Fruit fly (Drosophila melanogaster) whole organism, embryonic: ENCODE measurements around the gene CG15740.

Experiments
- B-H1 ChIP-seq: fragments of 200-800 bp; sonication (Bioruptor generic); IDR thresholded peaks from 3 replicates; pipeline ENCODE4 v1.3.6; 2022; ENCODE audit warnings: missing biosample characterization, missing genetic modification characterization
- B-H2 ChIP-seq: fragments of 200-800 bp; sonication (Bioruptor generic); optimal IDR thresholded peaks from 2 replicates; lab custom pipeline; 2018; ENCODE audit warnings: missing biosample characterization, mild to moderate bottlenecking, missing genetic modification characterization
- Bdp1 ChIP-seq: fragments of 200-800 bp; sonication (Bioruptor generic); optimal IDR thresholded peaks from 3 replicates; lab custom pipeline; 2016; ENCODE audit warnings: missing biosample characterization, missing genetic modification characterization
- Blimp-1 ChIP-seq: fragments of 200-800 bp; sonication (Bioruptor generic); optimal IDR thresholded peaks from 3 replicates; lab custom pipeline; 2018; ENCODE audit warnings: missing biosample characterization, missing genetic modification characterization, mild to moderate bottlenecking, moderate library complexity, missing genetic modification reagents
- CG1024 ChIP-seq: fragments of 200-800 bp; sonication (Bioruptor generic); IDR thresholded peaks from 2 replicates; pipeline ENCODE4 v1.3.6; 2022; ENCODE audit warnings: missing biosample characterization, missing genetic modification characterization
- CG10267 ChIP-seq: fragments of 200-800 bp; sonication (Bioruptor generic); optimal IDR thresholded peaks from 2 replicates; lab custom pipeline; 2018; ENCODE audit warnings: missing biosample characterization, mild to moderate bottlenecking, missing genetic modification characterization, moderate library complexity
- CG11093 ChIP-seq: fragments of 200-800 bp; sonication (Bioruptor generic); IDR thresholded peaks from 3 replicates; pipeline ENCODE4 v1.3.6; 2022; ENCODE audit warnings: missing biosample characterization, missing genetic modification characterization
- CG12155 ChIP-seq: fragments of 200-800 bp; sonication (Bioruptor generic); optimal IDR thresholded peaks from 3 replicates; lab custom pipeline; 2016; ENCODE audit warnings: missing biosample characterization, missing genetic modification characterization
- CG12219 ChIP-seq: fragments of 200-800 bp; sonication (Bioruptor generic); optimal IDR thresholded peaks from 3 replicates; lab custom pipeline; 2018; ENCODE audit warnings: missing biosample characterization, mild to moderate bottlenecking, missing genetic modification characterization
- CG13287 ChIP-seq: fragments of 200-800 bp; sonication (Bioruptor generic); IDR thresholded peaks from 2 replicates; pipeline ENCODE4 v1.3.6; 2022; ENCODE audit warnings: missing biosample characterization, missing genetic modification characterization; ENCODE audit not compliant: partially characterized antibody
- CG14710 ChIP-seq: fragments of 200-800 bp; sonication (Bioruptor generic); optimal IDR thresholded peaks from 3 replicates; lab custom pipeline; 2019; ENCODE audit warnings: missing biosample characterization, mild to moderate bottlenecking, missing genetic modification characterization, moderate library complexity
- CG14860 ChIP-seq: fragments of 200-800 bp; sonication (Bioruptor generic); IDR thresholded peaks from 3 replicates; pipeline ENCODE4 v1.3.6; 2022; ENCODE audit warnings: missing biosample characterization, missing genetic modification characterization; ENCODE audit not compliant: partially characterized antibody
- CG14965 ChIP-seq: fragments of 200-800 bp; sonication (Bioruptor generic); optimal IDR thresholded peaks from 2 replicates; lab custom pipeline; 2016; ENCODE audit warnings: missing biosample characterization, missing genetic modification characterization, borderline replicate concordance
- CG15601 ChIP-seq: fragments of 200-800 bp; sonication (Bioruptor generic); optimal IDR thresholded peaks from 3 replicates; lab custom pipeline; 2019; ENCODE audit warnings: missing biosample characterization, mild to moderate bottlenecking, missing genetic modification characterization, moderate library complexity
- CG2116 ChIP-seq: fragments of 200-800 bp; sonication (Bioruptor generic); optimal IDR thresholded peaks from 3 replicates; lab custom pipeline; 2018; ENCODE audit warnings: missing biosample characterization, mild to moderate bottlenecking, missing genetic modification characterization
- CG3163 ChIP-seq: fragments of 200-800 bp; sonication (Bioruptor generic); optimal IDR thresholded peaks from 3 replicates; lab custom pipeline; 2016; ENCODE audit warnings: missing biosample characterization, missing genetic modification characterization
- CG3838 ChIP-seq: fragments of 200-800 bp; sonication (Bioruptor generic); optimal IDR thresholded peaks from 3 replicates; lab custom pipeline; 2016; ENCODE audit warnings: missing biosample characterization, missing genetic modification characterization
- CG6683 ChIP-seq: fragments of 200-800 bp; sonication (Bioruptor generic); optimal IDR thresholded peaks from 2 replicates; lab custom pipeline; 2017; ENCODE audit warnings: missing biosample characterization, mild to moderate bottlenecking, missing genetic modification characterization, missing genetic modification reagents
- CG7357 ChIP-seq: fragments of 200-800 bp; sonication (Bioruptor generic); IDR thresholded peaks from 3 replicates; pipeline ENCODE4 v1.3.6; 2022; ENCODE audit warnings: missing biosample characterization, missing genetic modification characterization
- CG8290 ChIP-seq, 3 experiments: fragments of 200-800 bp; sonication (Bioruptor generic); optimal IDR thresholded peaks; 2 replicates each; lab custom pipeline; 2016 to 2019; ENCODE audit warnings: missing biosample characterization in 3 of 3, missing genetic modification characterization in 3 of 3, mild to moderate bottlenecking in 2 of 3, moderate library complexity in 1 of 3
- CG9932 ChIP-seq: fragments of 200-800 bp; sonication (Bioruptor generic); IDR thresholded peaks from 2 replicates; pipeline ENCODE4 v1.3.6; 2022; ENCODE audit warnings: missing biosample characterization, missing genetic modification characterization
- D ChIP-seq, 2 experiments: fragments of 200-800 bp in 1 of 2; fragments of >200 bp in 1 of 2; sonication (Bioruptor generic) in 1 of 2; optimal IDR thresholded peaks; 2 replicates in 1 of 2; 3 replicates in 1 of 2; lab custom pipeline; 2017; ENCODE audit warnings: mild to moderate bottlenecking in 1 of 2, missing biosample characterization in 1 of 2, missing genetic modification characterization in 1 of 2, missing genetic modification reagents in 1 of 2
- Dad ChIP-seq: fragments of 200-800 bp; sonication (Bioruptor generic); optimal IDR thresholded peaks from 3 replicates; lab custom pipeline; 2016; ENCODE audit warnings: missing biosample characterization, missing genetic modification characterization
- Dll ChIP-seq: fragments of 200-800 bp; sonication (Bioruptor generic); IDR thresholded peaks from 4 replicates; pipeline ENCODE4 v1.3.6; 2022; ENCODE audit warnings: missing biosample characterization, missing genetic modification characterization; ENCODE audit not compliant: partially characterized antibody
- Dref ChIP-seq: fragments of 200-800 bp; sonication (Bioruptor generic); IDR thresholded peaks from 2 replicates; pipeline ENCODE4 v1.3.6; 2022; ENCODE audit warnings: missing biosample characterization, missing genetic modification characterization
- E2f1 ChIP-seq: fragments of 200-800 bp; sonication (Bioruptor generic); IDR thresholded peaks from 2 replicates; pipeline ENCODE4 v1.3.6; 2022; ENCODE audit warnings: missing biosample characterization, missing genetic modification characterization
- Eip74EF ChIP-seq, 2 experiments: fragments of 200-800 bp in 1 of 2; fragments of >200 bp in 1 of 2; sonication (Bioruptor generic) in 1 of 2; optimal IDR thresholded peaks; 2 replicates each; lab custom pipeline; 2017 to 2019; ENCODE audit warnings: missing biosample characterization in 2 of 2, missing genetic modification characterization in 2 of 2, mild to moderate bottlenecking in 1 of 2, moderate library complexity in 1 of 2
- HmgD ChIP-seq: fragments of 200-800 bp; sonication (Bioruptor generic); optimal IDR thresholded peaks from 3 replicates; lab custom pipeline; 2016; ENCODE audit warnings: missing biosample characterization, missing genetic modification characterization
- HmgZ ChIP-seq: fragments of 200-800 bp; sonication (Bioruptor generic); optimal IDR thresholded peaks from 2 replicates; lab custom pipeline; 2018; ENCODE audit warnings: missing biosample characterization, mild to moderate bottlenecking, missing genetic modification characterization
- Hr3 ChIP-seq: fragments of 200-800 bp; sonication (Bioruptor generic); optimal IDR thresholded peaks from 3 replicates; lab custom pipeline; 2016; ENCODE audit warnings: missing biosample characterization, missing genetic modification characterization
- Hr78 ChIP-seq, 2 experiments: fragments of 200-800 bp in 1 of 2; fragments of >200 bp in 1 of 2; sonication (Bioruptor generic) in 1 of 2; optimal IDR thresholded peaks; 2 replicates each; lab custom pipeline; 2017 to 2019; ENCODE audit warnings: missing biosample characterization in 2 of 2, missing genetic modification characterization in 2 of 2, mild to moderate bottlenecking in 1 of 2, moderate library complexity in 1 of 2
- Lim3 ChIP-seq: fragments of 200-800 bp; sonication (Bioruptor generic); IDR thresholded peaks from 2 replicates; pipeline ENCODE4 v1.3.6; 2022; ENCODE audit warnings: missing biosample characterization, missing genetic modification characterization
- MBD-R2 ChIP-seq: fragments of 200-800 bp; sonication (Bioruptor generic); IDR thresholded peaks from 2 replicates; pipeline ENCODE4 v1.3.6; 2022; ENCODE audit warnings: missing biosample characterization, missing genetic modification characterization
- Med ChIP-seq: fragments of 200-800 bp; sonication (Bioruptor generic); peaks from one replicate; lab custom pipeline; 2016; ENCODE audit warnings: missing biosample characterization, missing genetic modification characterization, mild to moderate bottlenecking, inconsistent platforms, moderate library complexity
- Ptx1 ChIP-seq: fragments of 200-800 bp; sonication (Bioruptor generic); IDR thresholded peaks from 2 replicates; pipeline ENCODE4 v1.3.6; 2022; ENCODE audit warnings: missing biosample characterization, missing genetic modification characterization
- Ravus ChIP-seq: fragments of 200-800 bp; sonication (Bioruptor generic); IDR thresholded peaks from 2 replicates; pipeline ENCODE4 v1.3.6; 2022; ENCODE audit warnings: missing biosample characterization, missing genetic modification characterization
- Rfx ChIP-seq: fragments of 200-800 bp; sonication (Bioruptor generic); IDR thresholded peaks from 2 replicates; pipeline ENCODE4 v1.3.6; 2022; ENCODE audit warnings: missing biosample characterization, missing genetic modification characterization
- Vsx1 ChIP-seq: fragments of 200-800 bp; sonication (Bioruptor generic); optimal IDR thresholded peaks from 2 replicates; lab custom pipeline; 2017; ENCODE audit warnings: missing biosample characterization, mild to moderate bottlenecking, missing genetic modification characterization, missing genetic modification reagents
- ci ChIP-seq: fragments of 200-800 bp; sonication (Bioruptor generic); IDR thresholded peaks from 3 replicates; pipeline ENCODE4 v1.3.6; 2022; ENCODE audit warnings: missing biosample characterization, missing genetic modification characterization
- dysf ChIP-seq: fragments of 200-800 bp; sonication (Bioruptor generic); IDR thresholded peaks from 3 replicates; pipeline ENCODE4 v1.3.6; 2022; ENCODE audit warnings: missing biosample characterization, missing genetic modification characterization
- grn ChIP-seq: fragments of 200-800 bp; sonication (Bioruptor generic); optimal IDR thresholded peaks from 3 replicates; lab custom pipeline; 2017; ENCODE audit warnings: missing biosample characterization, missing genetic modification characterization
- mirr ChIP-seq: fragments of 200-800 bp; sonication (Bioruptor generic); optimal IDR thresholded peaks from 3 replicates; lab custom pipeline; 2018; ENCODE audit warnings: missing biosample characterization, mild to moderate bottlenecking, missing genetic modification characterization
- nerfin-2 ChIP-seq: fragments of 200-800 bp; sonication (Bioruptor generic); IDR thresholded peaks from 2 replicates; pipeline ENCODE4 v1.3.6; 2022; ENCODE audit warnings: missing biosample characterization, missing genetic modification characterization; ENCODE audit not compliant: partially characterized antibody
- odd ChIP-seq: fragments of 200-800 bp; sonication (Bioruptor generic); optimal IDR thresholded peaks from 2 replicates; lab custom pipeline; 2017; ENCODE audit warnings: missing biosample characterization, mild to moderate bottlenecking, missing genetic modification characterization
- p53 ChIP-seq: fragments of 200-800 bp; sonication (Bioruptor generic); optimal IDR thresholded peaks from 2 replicates; lab custom pipeline; 2016; ENCODE audit warnings: missing biosample characterization, missing genetic modification characterization
- pan ChIP-seq, 4 experiments: fragments of >200 bp in 3 of 4; fragments of 200-800 bp in 1 of 4; sonication (Bioruptor generic) in 1 of 4; optimal IDR thresholded peaks in 3 of 4; IDR thresholded peaks in 1 of 4; 2 replicates each; pipeline versions ENCODE4 v1.3.6 to Lab custom; 2017 to 2022; ENCODE audit warnings: missing biosample characterization in 2 of 4, missing genetic modification characterization in 2 of 4, mixed read lengths in 1 of 4
- phol ChIP-seq: fragments of 200-800 bp; sonication (Bioruptor generic); optimal IDR thresholded peaks from 3 replicates; lab custom pipeline; 2018; ENCODE audit warnings: missing biosample characterization, mild to moderate bottlenecking, missing genetic modification characterization, moderate library complexity
- repo ChIP-seq: fragments of 200-800 bp; sonication (Bioruptor generic); optimal IDR thresholded peaks from 2 replicates; lab custom pipeline; 2016; ENCODE audit warnings: missing biosample characterization, missing genetic modification characterization
- row ChIP-seq: fragments of 200-800 bp; sonication (Bioruptor generic); IDR thresholded peaks from 3 replicates; pipeline ENCODE4 v1.3.6; 2022; ENCODE audit warnings: missing biosample characterization, missing genetic modification characterization
- seq ChIP-seq: fragments of 200-800 bp; sonication (Bioruptor generic); IDR thresholded peaks from 2 replicates; pipeline ENCODE4 v1.3.6; 2022; ENCODE audit warnings: missing biosample characterization, missing genetic modification characterization
- ssp ChIP-seq: fragments of 200-800 bp; sonication (Bioruptor generic); IDR thresholded peaks from 2 replicates; pipeline ENCODE4 v1.3.6; 2022; ENCODE audit warnings: missing biosample characterization, missing genetic modification characterization

The CG15740 gene

dm6 chrX:11873116-11873515 lies 27.2 kb upstream of the CG15740 start, which contains the start of gene CG15739 (continued):
- TF ChIP-seq E2f1, result no peak
- TF ChIP-seq CG14860, result no peak
- no peak for TF ChIP-seq CG1024
- TF ChIP-seq ci, result no peak
- TF ChIP-seq mirr (GFP tag; lab: Kevin White, UChicago), result no peak
- TF ChIP-seq D (optimal IDR thresholded peaks at IDR 0.05; lab: Kevin White, UChicago), result no peak
- no peak for TF ChIP-seq D (GFP tag; optimal IDR thresholded peaks at IDR 0.05; lab: Kevin White, UChicago)
- no peak for TF ChIP-seq CG3838 (GFP tag; lab: Kevin White, UChicago)
- peak; percentile 73 for TF ChIP-seq grn (GFP tag; lab: Kevin White, UChicago)
- no peak for TF ChIP-seq CG15601 (tag; lab: Kevin White, UChicago)
- TF ChIP-seq CG2116, result no peak
- TF ChIP-seq Lim3, result no peak
- no peak for TF ChIP-seq HmgD (GFP tag; lab: Kevin White, UChicago)
- no peak for TF ChIP-seq CG13287
- TF ChIP-seq repo, result no peak
- TF ChIP-seq nerfin-2 (GFP tag; lab: Robert Waterston, UW), result no peak
- TF ChIP-seq ssp (GFP tag; lab: Robert Waterston, UW), result no peak
- TF ChIP-seq CG8290 (GFP tag; optimal IDR thresholded peaks at IDR 0.05; lab: Kevin White, UChicago), result no peak
- TF ChIP-seq CG8290 (tag; optimal IDR thresholded peaks at IDR 0.05; lab: Kevin White, UChicago), result no peak
- TF ChIP-seq Hr78 (GFP tag; optimal IDR thresholded peaks at IDR 0.05; lab: Kevin White, UChicago), result no peak
- no peak for TF ChIP-seq odd (GFP tag; lab: Kevin White, UChicago)
- TF ChIP-seq B-H2 (GFP tag; lab: Kevin White, UChicago), result no peak
- no peak for TF ChIP-seq CG3163 (GFP tag; lab: Kevin White, UChicago)
- TF ChIP-seq Ravus (GFP tag; lab: Robert Waterston, UW), result no peak
- no peak for TF ChIP-seq Vsx1 (GFP tag; lab: Kevin White, UChicago)
- TF ChIP-seq Med (GFP tag; lab: Kevin White, UChicago), result peak; percentile 74
- no peak for TF ChIP-seq Dad (GFP tag; lab: Kevin White, UChicago)
- TF ChIP-seq Dref (GFP tag; lab: Robert Waterston, UW), result 0 out of 2 replicates have a peak, but pooled peaks have one; percentile 7
- TF ChIP-seq CG12219, result no peak
- no peak for TF ChIP-seq Hr3 (GFP tag; lab: Kevin White, UChicago)
- no peak for TF ChIP-seq CG6683 (GFP tag; lab: Kevin White, UChicago)
- no peak for TF ChIP-seq CG11093 (GFP tag; lab: Robert Waterston, UW)
- TF ChIP-seq CG14965, result no peak
- peak in 1 of 2 experiments; percentile 62 for TF ChIP-seq Eip74EF (GFP tag; optimal IDR thresholded peaks at IDR 0.05; lab: Kevin White, UChicago)
- no peak for TF ChIP-seq CG9932 (GFP tag; lab: Robert Waterston, UW)
- TF ChIP-seq B-H1 (GFP tag; lab: Robert Waterston, UW), result no peak
- TF ChIP-seq Blimp-1, result peak; percentile 49

dm6 chrX:11872517-11872916 lies 26.6 kb upstream of the CG15740 start, which contains the start of gene BORCS5:
BORCS5 (minus strand) TSS chrX:11872779.
- TF ChIP-seq Ptx1 (GFP tag; lab: Robert Waterston, UW) (0 out of 2 replicates have a peak, but pooled peaks have one; percentile 13), CG12155 (GFP tag; lab: Kevin White, UChicago) (no peak), HmgZ (tag; lab: Kevin White, UChicago) (no peak), pan (optimal IDR thresholded peaks at IDR 0.05; lab: Kevin White, UChicago) (no peak), pan (GFP tag; optimal IDR thresholded peaks at IDR 0.05 in 1 of 2, IDR thresholded peaks at IDR 0.05 in 1 of 2) (peak in 1 of 2 experiments; percentile 7), Bdp1 (GFP tag; lab: Kevin White, UChicago) (no peak), Dll (GFP tag; lab: Robert Waterston, UW) (0 out of 4 replicates have a peak, but pooled peaks have one; percentile 12), MBD-R2 (peak; percentile 72), seq (GFP tag; lab: Robert Waterston, UW) (no peak), CG7357 (GFP tag; lab: Robert Waterston, UW) (peak; percentile 90), phol (tag; lab: Kevin White, UChicago) (peak; percentile 30), Rfx (0 out of 2 replicates have a peak, but pooled peaks have one; percentile 11), CG14710 (tag; lab: Kevin White, UChicago) (peak; percentile 30), row (peak; percentile 72), CG10267 (peak; percentile 1), p53 (GFP tag; lab: Kevin White, UChicago) (no peak), dysf (0 out of 3 replicates have a peak, but pooled peaks have one; percentile 15), CG3838 (GFP tag; lab: Kevin White, UChicago) (no peak)
